Worm (Caenorhabditis elegans) whole organism, L4 larva: ENCODE measurements around the gene nspc-19.

Experiments used
- F10B5.3 ChIP-seq: sonication (generic microtip); optimal IDR thresholded peaks from 2 replicates; lab custom pipeline; 2016; ENCODE audit warnings: mild to moderate bottlenecking, missing genetic modification characterization, missing compliant biosample characterization
- F26F4.8 ChIP-seq: fragments of 200-800 bp; sonication (Bioruptor generic); conservative IDR thresholded peaks from 2 replicates; pipeline ENCODE4 v1.3.6; 2022; ENCODE audit warnings: missing genetic modification characterization, missing compliant biosample characterization
- F44E2.7 ChIP-seq: fragments of 200-800 bp; sonication (Bioruptor generic); IDR thresholded peaks from 2 replicates; pipeline ENCODE4 v2.1.2; 2022; ENCODE audit warnings: missing genetic modification characterization, missing compliant biosample characterization
- F49E8.2 ChIP-seq: sonication (generic microtip); optimal IDR thresholded peaks from 2 replicates; lab custom pipeline; 2016; ENCODE audit warnings: missing compliant biosample characterization, mild to moderate bottlenecking, missing genetic modification characterization, borderline replicate concordance
- R02D3.7 ChIP-seq: fragments of 150-350 bp; sonication (generic microtip); optimal IDR thresholded peaks from 3 replicates; lab custom pipeline; 2014; ENCODE audit warnings: missing biosample characterization, missing genetic modification characterization
- T26A8.4 ChIP-seq: fragments of 200-800 bp; sonication (Bioruptor generic); IDR thresholded peaks from 2 replicates; pipeline ENCODE4 v1.3.6; 2022; ENCODE audit warnings: missing genetic modification characterization, missing compliant biosample characterization
- Y105C5A.15 ChIP-seq: fragments of 200-800 bp; sonication (Bioruptor generic); IDR thresholded peaks from 2 replicates; pipeline ENCODE4 v1.3.6; 2022; ENCODE audit warnings: missing genetic modification characterization, missing compliant biosample characterization
- Y48G9A.11 ChIP-seq: fragments of 200-800 bp; sonication (Bioruptor generic); IDR thresholded peaks from 2 replicates; pipeline ENCODE4 v1.3.6; 2022; ENCODE audit warnings: missing genetic modification reagents, missing genetic modification characterization, missing compliant biosample characterization
- ZK337.2 ChIP-seq: fragments of 200-800 bp; sonication (Bioruptor generic); IDR thresholded peaks from 2 replicates; pipeline ENCODE4 v1.3.6; 2022; ENCODE audit warnings: missing genetic modification reagents, missing genetic modification characterization, missing compliant biosample characterization
- aly-2 ChIP-seq: sonication (generic microtip); optimal IDR thresholded peaks from 2 replicates; lab custom pipeline; 2018; ENCODE audit warnings: missing biosample characterization, missing genetic modification characterization
- arid-1 ChIP-seq: fragments of 200-800 bp; sonication (Bioruptor generic); conservative IDR thresholded peaks from 2 replicates; pipeline ENCODE4 v1.3.6; 2022; ENCODE audit warnings: missing genetic modification reagents, missing genetic modification characterization, missing compliant biosample characterization
- attf-4 ChIP-seq: sonication (generic microtip); optimal IDR thresholded peaks from 3 replicates; lab custom pipeline; 2017; ENCODE audit warnings: missing biosample characterization, missing genetic modification characterization
- ceh-28 ChIP-seq: fragments of 150-350 bp; optimal IDR thresholded peaks from 2 replicates; lab custom pipeline; 2014; ENCODE audit warnings: missing biosample characterization, missing genetic modification reagents, missing genetic modification characterization
- ceh-32 ChIP-seq: sonication (generic microtip); optimal IDR thresholded peaks from 2 replicates; lab custom pipeline; 2016; ENCODE audit warnings: mild to moderate bottlenecking, missing genetic modification characterization, missing compliant biosample characterization; ENCODE audit not compliant: poor library complexity
- ceh-82 ChIP-seq: sonication (generic microtip); optimal IDR thresholded peaks from 2 replicates; lab custom pipeline; 2017; ENCODE audit warnings: missing biosample characterization, missing genetic modification characterization
- cey-2 ChIP-seq: sonication (generic microtip); optimal IDR thresholded peaks from 3 replicates; lab custom pipeline; 2017; ENCODE audit warnings: missing genetic modification characterization, mild to moderate bottlenecking, missing compliant biosample characterization, antibody characterized with exemption, borderline replicate concordance; ENCODE audit not compliant: insufficient read depth
- ctbp-1 ChIP-seq: fragments of 200-800 bp; sonication (Bioruptor generic); IDR thresholded peaks from 2 replicates; pipeline ENCODE4 v1.3.6; 2022; ENCODE audit warnings: missing genetic modification reagents, missing genetic modification characterization, missing compliant biosample characterization
- dmd-6 ChIP-seq: fragments of 200-800 bp; sonication (Bioruptor generic); IDR thresholded peaks from 2 replicates; pipeline ENCODE4 v1.3.6; 2022; ENCODE audit warnings: missing genetic modification reagents, missing genetic modification characterization, missing compliant biosample characterization
- egl-27 ChIP-seq: sonication (generic microtip); optimal IDR thresholded peaks from 3 replicates; lab custom pipeline; 2017; ENCODE audit warnings: missing biosample characterization, missing genetic modification reagents, missing genetic modification characterization
- hif-1 ChIP-seq, 2 experiments: sonication (generic microtip); optimal IDR thresholded peaks; 2 replicates each; lab custom pipeline; 2016 to 2017; ENCODE audit warnings: missing compliant biosample characterization in 2 of 2, missing genetic modification characterization in 2 of 2, missing genetic modification reagents in 2 of 2, missing genotype in 2 of 2, mild to moderate bottlenecking in 1 of 2
- hlh-11 ChIP-seq: fragments of 200-800 bp; sonication (Bioruptor generic); optimal IDR thresholded peaks from 2 replicates; lab custom pipeline; 2018; ENCODE audit warnings: mild to moderate bottlenecking, missing genetic modification characterization, missing compliant biosample characterization
- hlh-30 ChIP-seq: sonication (generic microtip); optimal IDR thresholded peaks from 2 replicates; lab custom pipeline; 2017; ENCODE audit warnings: antibody characterized with exemption, mild to moderate bottlenecking, missing genetic modification characterization, missing compliant biosample characterization; ENCODE audit not compliant: insufficient read depth
- hmg-1.1 ChIP-seq: fragments of 200-800 bp; sonication (Bioruptor generic); IDR thresholded peaks from 2 replicates; pipeline ENCODE4 v1.3.6; 2022; ENCODE audit warnings: missing genetic modification reagents, missing genetic modification characterization, missing compliant biosample characterization
- lin-29 ChIP-seq: fragments of 200-800 bp; sonication (Bioruptor generic); IDR thresholded peaks from 2 replicates; pipeline ENCODE4 v1.3.6; 2022; ENCODE audit warnings: missing genetic modification reagents, missing genetic modification characterization, missing compliant biosample characterization
- lsy-2 ChIP-seq, 2 experiments: fragments of 150-350 bp in 1 of 2; sonication (generic microtip) in 1 of 2; optimal IDR thresholded peaks; 2 replicates each; lab custom pipeline; 2014 to 2017; ENCODE audit warnings: missing biosample characterization in 2 of 2, missing genetic modification characterization in 2 of 2
- madf-5 ChIP-seq, 2 experiments: fragments of 200-800 bp; sonication (Bioruptor generic); IDR thresholded peaks; 2 replicates each; pipeline ENCODE4 v1.3.6; 2022; ENCODE audit warnings: missing compliant biosample characterization in 2 of 2, missing genetic modification characterization in 2 of 2
- madf-9 ChIP-seq: fragments of 200-800 bp; sonication (Bioruptor generic); conservative IDR thresholded peaks from 2 replicates; pipeline ENCODE4 v1.3.6; 2022; ENCODE audit warnings: missing genetic modification reagents, missing genetic modification characterization, missing compliant biosample characterization
- mdl-1 ChIP-seq, 2 experiments: fragments of 150-350 bp in 1 of 2; sonication (generic microtip) in 1 of 2; optimal IDR thresholded peaks; 2 replicates each; lab custom pipeline; 2014 to 2017; ENCODE audit warnings: missing biosample characterization in 2 of 2, missing genetic modification characterization in 2 of 2
- nhr-102 ChIP-seq: sonication (generic microtip); optimal IDR thresholded peaks from 2 replicates; lab custom pipeline; 2016; ENCODE audit warnings: mild to moderate bottlenecking, missing genetic modification characterization, moderate library complexity, missing compliant biosample characterization
- nhr-111 ChIP-seq: fragments of 200-800 bp; sonication (Bioruptor generic); optimal IDR thresholded peaks from 2 replicates; lab custom pipeline; 2018; ENCODE audit warnings: mild to moderate bottlenecking, missing genetic modification characterization, missing compliant biosample characterization
- nhr-41 ChIP-seq: fragments of 200-800 bp; sonication (Bioruptor generic); IDR thresholded peaks from 2 replicates; pipeline ENCODE4 v1.3.6; 2022; ENCODE audit warnings: missing genetic modification reagents, missing genetic modification characterization, missing compliant biosample characterization
- pha-4 ChIP-seq, 2 experiments: fragments of 150-350 bp in 1 of 2; fragments of 200-800 bp in 1 of 2; sonication (Bioruptor generic) in 1 of 2; IDR thresholded peaks in 1 of 2; optimal IDR thresholded peaks in 1 of 2; 2 replicates each; pipeline versions ENCODE4 v1.3.6 to Lab custom; 2014 to 2022; ENCODE audit warnings: missing genetic modification characterization in 2 of 2, missing genetic modification reagents in 2 of 2, missing biosample characterization in 1 of 2, missing compliant biosample characterization in 1 of 2
- php-3 ChIP-seq: fragments of 200-800 bp; sonication (Bioruptor generic); IDR thresholded peaks from 2 replicates; pipeline ENCODE4 v1.3.6; 2022; ENCODE audit warnings: missing genetic modification reagents, missing genetic modification characterization, missing compliant biosample characterization
- pqm-1 ChIP-seq: sonication (generic microtip); optimal IDR thresholded peaks from 2 replicates; lab custom pipeline; 2017; ENCODE audit warnings: missing biosample characterization, missing genetic modification characterization
- sdz-12 ChIP-seq: fragments of 200-800 bp; sonication (Bioruptor generic); optimal IDR thresholded peaks from 2 replicates; lab custom pipeline; 2018; ENCODE audit warnings: mild to moderate bottlenecking, missing genetic modification characterization, missing compliant biosample characterization
- set-16 ChIP-seq: fragments of 200-800 bp; sonication (Bioruptor generic); IDR thresholded peaks from 2 replicates; pipeline ENCODE4 v1.3.6; 2022; ENCODE audit warnings: missing genetic modification reagents, missing genetic modification characterization, missing compliant biosample characterization
- tra-1 ChIP-seq: fragments of 200-800 bp; sonication (Bioruptor generic); IDR thresholded peaks from 2 replicates; pipeline ENCODE4 v1.3.6; 2022; ENCODE audit warnings: missing genetic modification reagents, missing genetic modification characterization, missing compliant biosample characterization
- vab-7 ChIP-seq: fragments of 200-800 bp; sonication (Bioruptor generic); IDR thresholded peaks from 2 replicates; pipeline ENCODE4 v1.3.6; 2022; ENCODE audit warnings: missing genetic modification reagents, missing genetic modification characterization, missing compliant biosample characterization
- zag-1 ChIP-seq: fragments of 150-350 bp; optimal IDR thresholded peaks from 2 replicates; lab custom pipeline; 2014; ENCODE audit warnings: missing biosample characterization, missing genetic modification characterization
- zfp-2 ChIP-seq: sonication (generic microtip); optimal IDR thresholded peaks from 2 replicates; lab custom pipeline; 2016; ENCODE audit warnings: mild to moderate bottlenecking, missing genetic modification characterization, missing compliant biosample characterization
- zfp-3 ChIP-seq: fragments of 200-800 bp; sonication (Bioruptor generic); conservative IDR thresholded peaks from 2 replicates; pipeline ENCODE4 v1.3.6; 2022; ENCODE audit warnings: missing genetic modification reagents, missing genetic modification characterization, missing compliant biosample characterization
- zip-11 ChIP-seq: fragments of 200-800 bp; sonication (Bioruptor generic); IDR thresholded peaks from 2 replicates; pipeline ENCODE4 v1.3.6; 2022; ENCODE audit warnings: missing genetic modification characterization, missing compliant biosample characterization
- zip-2 ChIP-seq: fragments of 150-350 bp; optimal IDR thresholded peaks from 2 replicates; lab custom pipeline; 2014; ENCODE audit warnings: missing biosample characterization, missing genetic modification characterization

The nspc-19 gene

DNA sequence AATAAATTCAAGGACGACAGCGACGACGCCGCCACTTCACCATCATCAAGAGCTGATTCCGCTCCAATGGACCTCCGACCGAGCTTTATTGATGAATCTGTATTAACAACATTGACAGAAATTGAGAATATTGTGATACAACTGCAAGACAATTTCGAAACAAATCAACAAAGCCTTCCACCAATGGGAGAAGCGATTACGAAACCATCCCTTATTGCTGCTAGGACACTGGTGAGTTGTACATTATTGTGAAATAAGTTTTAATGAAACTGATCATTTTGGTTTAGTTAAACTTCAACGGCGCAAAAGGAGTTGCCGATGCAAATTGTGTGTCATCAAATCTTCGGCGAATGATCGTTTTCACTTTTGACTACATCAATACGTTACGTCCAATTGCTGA is 30.6 kb downstream of the nspc-19 start:
- TF ChIP-seq F26F4.8 (GFP tag; lab: Robert Waterston, UW) = no peak
- no peak for TF ChIP-seq ceh-32 (tag; lab: Kevin White, UChicago)
- TF ChIP-seq zip-11 = no peak
- no peak for TF ChIP-seq nhr-102 (tag; lab: Kevin White, UChicago)
- TF ChIP-seq tra-1 = no peak
- no peak for TF ChIP-seq zip-2 (tag; lab: Kevin White, UChicago)
- TF ChIP-seq ceh-82 (tag; lab: Kevin White, UChicago) = no peak
- TF ChIP-seq hlh-11 = no peak
- TF ChIP-seq hlh-30 = no peak
- TF ChIP-seq dmd-6 = no peak

DNA sequence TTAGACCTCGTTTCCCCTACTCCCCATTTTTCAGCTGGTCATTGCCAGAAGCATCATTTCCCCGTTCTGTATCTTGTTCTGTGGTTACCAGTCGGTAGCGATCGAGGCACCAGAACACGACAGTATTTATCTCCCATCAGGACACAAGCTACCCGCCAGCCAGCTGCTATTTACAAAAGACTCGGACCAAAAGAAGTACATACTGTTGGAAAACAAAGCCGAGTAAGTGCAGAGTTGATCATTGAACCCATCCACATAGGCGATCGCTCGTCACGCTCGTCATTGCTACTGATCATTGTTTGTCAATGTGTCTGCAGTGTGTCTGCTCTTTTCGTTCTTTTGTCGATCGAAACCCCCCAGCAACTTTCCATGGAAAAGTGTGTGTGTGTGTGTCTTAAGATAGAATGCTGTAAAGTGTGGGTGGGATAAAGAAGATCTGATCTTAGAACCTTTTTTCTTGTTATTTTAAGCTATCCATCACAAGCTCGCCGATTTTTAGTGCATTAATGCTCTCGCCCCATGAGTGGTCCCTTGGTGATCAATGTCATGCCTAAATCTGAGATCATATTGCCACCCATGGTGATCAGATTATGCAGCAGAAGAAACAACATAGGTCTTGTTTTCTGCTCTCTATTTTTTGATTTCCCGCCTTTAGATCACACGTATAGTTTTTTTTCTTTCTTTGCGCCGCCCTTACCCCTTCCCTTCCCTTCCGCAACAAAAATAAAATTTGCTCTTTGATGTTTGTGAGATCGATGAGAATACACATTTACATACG is 31.2 kb downstream of the nspc-19 start:
- TF ChIP-seq nhr-41 (GFP tag; lab: Robert Waterston, UW) (peak; percentile 17; the same call in 1 of the 2 replicates), ZK337.2 (GFP tag; lab: Robert Waterston, UW) (no peak), pha-4 (GFP tag; IDR thresholded peaks at IDR 0.05; lab: Robert Waterston, UW) (no peak), pha-4 (tag; optimal IDR thresholded peaks at IDR 0.05; lab: Kevin White, UChicago) (peak; percentile 67), php-3 (GFP tag; lab: Robert Waterston, UW) (no peak), attf-4 (tag; lab: Kevin White, UChicago) (peak; percentile 43), madf-5 (GFP tag; IDR thresholded peaks at IDR 0.05; lab: Robert Waterston, UW) (0 out of 4 replicates have a peak, but pooled peaks of 1 of the 2 experiments have one; percentile 26), zag-1 (no peak), ceh-82 (tag; lab: Kevin White, UChicago) (no peak)

DNA sequence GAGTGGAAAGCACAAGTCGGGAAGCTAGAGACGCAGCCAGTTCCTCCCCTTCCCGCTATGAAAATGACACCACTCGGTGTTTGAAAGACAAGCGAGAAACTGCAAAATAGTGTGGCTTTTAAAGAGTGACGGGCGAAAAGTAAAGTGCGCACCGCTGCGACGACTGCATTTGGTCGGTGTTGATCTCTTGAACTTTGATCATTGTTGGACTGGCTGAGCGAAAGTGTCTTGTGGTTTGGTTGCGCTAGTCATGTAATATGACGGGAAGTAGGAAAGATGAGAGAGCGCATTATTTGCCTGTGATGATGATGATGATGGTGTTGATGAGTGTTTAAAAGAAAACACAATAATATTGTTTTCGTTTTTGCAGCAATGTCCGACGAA is 31.8 kb downstream of the nspc-19 start:
- peak; percentile 72 for TF ChIP-seq hmg-1.1 (GFP tag; lab: Robert Waterston, UW)
- TF ChIP-seq madf-9 = peak; percentile 47
- TF ChIP-seq php-3 (GFP tag; lab: Robert Waterston, UW) = 0 out of 2 replicates have a peak, but pooled peaks have one; percentile 48
- TF ChIP-seq arid-1 (GFP tag; lab: Robert Waterston, UW) = peak; percentile 58; the same call in 1 of the 2 replicates
- TF ChIP-seq ceh-82 (tag; lab: Kevin White, UChicago) = no peak
- TF ChIP-seq pqm-1 = peak; percentile 71
- peak; percentile 96 for TF ChIP-seq hlh-30
- TF ChIP-seq ceh-32 (tag; lab: Kevin White, UChicago) = no peak
- TF ChIP-seq zfp-3 (GFP tag; lab: Robert Waterston, UW) = 0 out of 2 replicates have a peak, but pooled peaks have one; percentile 39
- TF ChIP-seq madf-5 (GFP tag; IDR thresholded peaks at IDR 0.05; lab: Robert Waterston, UW) = no peak
- TF ChIP-seq aly-2 = no peak
- peak; percentile 36 for TF ChIP-seq zfp-2
- no peak for TF ChIP-seq lin-29
- peak; percentile 92 to 97 for TF ChIP-seq mdl-1 (tag; optimal IDR thresholded peaks at IDR 0.05; lab: Kevin White, UChicago)
- peak; percentile 55 for TF ChIP-seq zip-2 (tag; lab: Kevin White, UChicago)
- peak; percentile 49; the same call in 1 of the 2 replicates for TF ChIP-seq set-16 (GFP tag; lab: Robert Waterston, UW)
- no peak for TF ChIP-seq nhr-111 (GFP tag; lab: Kevin White, UChicago)
- no peak for TF ChIP-seq F44E2.7 (GFP tag; lab: Robert Waterston, UW)
- peak; percentile 75 to 79 for TF ChIP-seq lsy-2 (tag; optimal IDR thresholded peaks at IDR 0.05; lab: Kevin White, UChicago)
- TF ChIP-seq T26A8.4 (GFP tag; lab: Robert Waterston, UW) = peak; percentile 56; the same call in 1 of the 2 replicates
- no peak for TF ChIP-seq Y105C5A.15 (GFP tag; lab: Robert Waterston, UW)
- peak; percentile 90 for TF ChIP-seq ctbp-1 (GFP tag; lab: Robert Waterston, UW)
- peak; percentile 34 to 92 for TF ChIP-seq hif-1 (tag; optimal IDR thresholded peaks at IDR 0.05; lab: Kevin White, UChicago)
- TF ChIP-seq tra-1 = peak; percentile 92
- TF ChIP-seq R02D3.7 (tag; lab: Kevin White, UChicago) = no peak
- no peak for TF ChIP-seq F49E8.2 (tag; lab: Kevin White, UChicago)
- no peak for TF ChIP-seq Y48G9A.11
- TF ChIP-seq egl-27 = peak; percentile 25
- peak; percentile 54 for TF ChIP-seq cey-2 (tag; lab: Kevin White, UChicago)
- TF ChIP-seq vab-7 = peak; percentile 53; the same call in 1 of the 2 replicates
- no peak for TF ChIP-seq F10B5.3
- no peak for TF ChIP-seq ceh-28
- no peak for TF ChIP-seq sdz-12 (GFP tag; lab: Kevin White, UChicago)
